Worm (Caenorhabditis elegans) whole organism, mixed stage, embryonic: Measurements from ENCODE around the gene mans-3.

Experiments
- cnd-1 ChIP-seq: fragments of 200-800 bp; sonication (Bioruptor generic); optimal IDR thresholded peaks from 2 replicates; lab custom pipeline; 2018; ENCODE audit warnings: mild to moderate bottlenecking, missing genetic modification characterization, missing compliant biosample characterization
- elt-3 ChIP-seq: fragments of 150-350 bp; optimal IDR thresholded peaks from 2 replicates; lab custom pipeline; 2014; ENCODE audit warnings: missing biosample characterization, missing genetic modification characterization
- hlh-1 ChIP-seq: fragments of 150-350 bp; optimal IDR thresholded peaks from 2 replicates; lab custom pipeline; 2014; ENCODE audit warnings: missing biosample characterization, missing genetic modification reagents, missing genetic modification characterization
- lin-13 ChIP-seq: fragments of 150-350 bp; optimal IDR thresholded peaks from 2 replicates; lab custom pipeline; 2014; ENCODE audit warnings: missing biosample characterization, missing genetic modification characterization
- nhr-2 ChIP-seq: fragments of 150-350 bp; optimal IDR thresholded peaks from 2 replicates; lab custom pipeline; 2014; ENCODE audit warnings: missing biosample characterization, missing genetic modification characterization
- nhr-28 ChIP-seq: fragments of 150-350 bp; optimal IDR thresholded peaks from 2 replicates; lab custom pipeline; 2014; ENCODE audit warnings: missing biosample characterization, missing genetic modification characterization
- sem-2 ChIP-seq: fragments of 200-800 bp; sonication (Bioruptor generic); optimal IDR thresholded peaks from 2 replicates; lab custom pipeline; 2018; ENCODE audit warnings: mild to moderate bottlenecking, missing genetic modification characterization, missing compliant biosample characterization
- unc-62 ChIP-seq: fragments of 150-350 bp; optimal IDR thresholded peaks from 2 replicates; lab custom pipeline; 2014; ENCODE audit warnings: missing biosample characterization, missing genetic modification reagents, missing genetic modification characterization
- ztf-11 ChIP-seq: fragments of 150-350 bp; optimal IDR thresholded peaks from 2 replicates; lab custom pipeline; 2014; ENCODE audit warnings: missing biosample characterization, missing genetic modification characterization

ce11 chrX:5199825-5200373 lies 34.7 kb downstream of the mans-3 start:
- peak; percentile 35 for TF ChIP-seq unc-62 (GFP tag; lab: Kevin White, UChicago)
- no peak for TF ChIP-seq elt-3 (tag; lab: Kevin White, UChicago)
- peak; percentile 59 for TF ChIP-seq hlh-1 (tag; lab: Kevin White, UChicago)
- TF ChIP-seq lin-13 (tag; lab: Kevin White, UChicago), result no peak
- no peak for TF ChIP-seq sem-2 (GFP tag; lab: Kevin White, UChicago)
- TF ChIP-seq cnd-1 (tag; lab: Kevin White, UChicago), result no peak
- TF ChIP-seq nhr-2 (tag; lab: Kevin White, UChicago), result no peak
- TF ChIP-seq ztf-11 (tag; lab: Kevin White, UChicago), result no peak
- TF ChIP-seq nhr-28 (tag; lab: Kevin White, UChicago), result no peak
